Fruit fly (Drosophila melanogaster) whole organism, wandering third instar larva: ENCODE data around the gene tex.
A peak's percentile ranks its signal among the peaks of the same experiment; 100 is the strongest.

Experiments
- Abd-B ChIP-seq: fragments of >200 bp; optimal IDR thresholded peaks from 2 replicates; lab custom pipeline; 2017; ENCODE audit warnings: missing biosample characterization, missing genetic modification characterization
- CG32264 ChIP-seq: fragments of 200-800 bp; sonication (Bioruptor generic); optimal IDR thresholded peaks from 2 replicates; lab custom pipeline; 2016; ENCODE audit warnings: missing biosample characterization, missing genetic modification characterization
- CG9705 ChIP-seq: fragments of 200-800 bp; sonication (Bioruptor generic); optimal IDR thresholded peaks from 2 replicates; lab custom pipeline; 2018; ENCODE audit warnings: missing biosample characterization, mild to moderate bottlenecking, missing genetic modification characterization
- CrebA ChIP-seq: fragments of 200-800 bp; sonication (Bioruptor generic); optimal IDR thresholded peaks from 2 replicates; lab custom pipeline; 2016; ENCODE audit warnings: missing biosample characterization, mild to moderate bottlenecking, missing genetic modification characterization, borderline replicate concordance
- Dfd ChIP-seq: fragments of >200 bp; optimal IDR thresholded peaks from 2 replicates; lab custom pipeline; 2017; ENCODE audit warnings: missing biosample characterization, missing genetic modification characterization
- Dif ChIP-seq: fragments of 200-275, 200-300 bp; sonication (Bioruptor generic); optimal IDR thresholded peaks from 2 replicates; lab custom pipeline; 2018; ENCODE audit warnings: missing biosample characterization, missing genetic modification characterization; ENCODE audit not compliant: partially characterized antibody
- GATAd ChIP-seq: sonication (Bioruptor generic); optimal IDR thresholded peaks from 2 replicates; lab custom pipeline; 2016; ENCODE audit warnings: missing biosample characterization, missing genetic modification characterization
- HLH106 ChIP-seq: fragments of 200-800 bp; optimal IDR thresholded peaks from 3 replicates; lab custom pipeline; 2019; ENCODE audit warnings: missing biosample characterization, mild to moderate bottlenecking, missing genetic modification characterization, moderate library complexity
- Hnf4 ChIP-seq: fragments of 200-800 bp; sonication (Bioruptor generic); optimal IDR thresholded peaks from 2 replicates; lab custom pipeline; 2016; ENCODE audit warnings: missing biosample characterization, mild to moderate bottlenecking, missing genetic modification characterization
- Hr78 ChIP-seq: fragments of >200 bp; optimal IDR thresholded peaks from 2 replicates; lab custom pipeline; 2017; ENCODE audit warnings: missing biosample characterization, missing genetic modification characterization
- Hr83 ChIP-seq: fragments of 200-300 bp; sonication (Bioruptor generic); optimal IDR thresholded peaks from 2 replicates; lab custom pipeline; 2016; ENCODE audit warnings: missing biosample characterization, mild to moderate bottlenecking, missing genetic modification characterization, moderate library complexity; ENCODE audit not compliant: poor library complexity, severe bottlenecking
- Jra ChIP-seq: sonication (Bioruptor generic); optimal IDR thresholded peaks from 2 replicates; lab custom pipeline; 2016; ENCODE audit warnings: missing biosample characterization, missing genetic modification characterization
- Mio ChIP-seq: sonication (Bioruptor generic); optimal IDR thresholded peaks from 2 replicates; lab custom pipeline; 2016; ENCODE audit warnings: missing biosample characterization, missing genetic modification characterization
- Myc ChIP-seq: fragments of >200 bp; optimal IDR thresholded peaks from 2 replicates; lab custom pipeline; 2017
- N ChIP-seq: fragments of >200 bp; optimal IDR thresholded peaks from 2 replicates; lab custom pipeline; 2018; ENCODE audit warnings: missing biosample characterization, missing external identifiers, missing genetic modification characterization
- OdsH ChIP-seq: fragments of 200-800 bp; sonication (Bioruptor generic); optimal IDR thresholded peaks from 2 replicates; lab custom pipeline; 2016; ENCODE audit warnings: missing biosample characterization, mild to moderate bottlenecking, missing genetic modification characterization
- Rel ChIP-seq, 2 experiments: fragments of 200-800 bp; sonication (Bioruptor generic) in 1 of 2; optimal IDR thresholded peaks; 2 replicates in 1 of 2; 3 replicates in 1 of 2; lab custom pipeline; 2016 to 2019; ENCODE audit warnings: mild to moderate bottlenecking in 2 of 2, missing biosample characterization in 2 of 2, missing genetic modification characterization in 2 of 2, moderate library complexity in 1 of 2
- Sp1 ChIP-seq: fragments of 200-800 bp; sonication (Bioruptor generic); optimal IDR thresholded peaks from 3 replicates; lab custom pipeline; 2019; ENCODE audit warnings: missing biosample characterization, mild to moderate bottlenecking, missing genetic modification characterization, moderate library complexity
- Vsx2 ChIP-seq: fragments of 200-300, 225-300 bp; sonication (Bioruptor generic); optimal IDR thresholded peaks from 2 replicates; lab custom pipeline; 2018; ENCODE audit warnings: missing biosample characterization, missing genetic modification characterization; ENCODE audit not compliant: partially characterized antibody
- br ChIP-seq: fragments of 200-800 bp; sonication (Bioruptor generic); optimal IDR thresholded peaks from 2 replicates; lab custom pipeline; 2016; ENCODE audit warnings: missing biosample characterization, missing genetic modification characterization
- brk ChIP-seq: fragments of 200-800 bp; sonication (Bioruptor generic); optimal IDR thresholded peaks from 2 replicates; lab custom pipeline; 2016; ENCODE audit warnings: missing biosample characterization, mild to moderate bottlenecking, missing genetic modification characterization
- dl ChIP-seq, 2 experiments: fragments of 175-275, 200-275 bp in 1 of 2; fragments of 200-275 bp in 1 of 2; sonication (Bioruptor generic); optimal IDR thresholded peaks; lab custom pipeline; 2018; ENCODE audit warnings: mild to moderate bottlenecking in 2 of 2, missing biosample characterization in 2 of 2, missing genetic modification characterization in 2 of 2, moderate library complexity in 2 of 2; ENCODE audit not compliant: partially characterized antibody in 2 of 2, insufficient read depth in 1 of 2
- dmrt93B ChIP-seq: fragments of 200-800 bp; sonication (Bioruptor generic); optimal IDR thresholded peaks from 2 replicates; lab custom pipeline; 2018; ENCODE audit warnings: missing biosample characterization, mild to moderate bottlenecking, missing genetic modification characterization
- dsf ChIP-seq: sonication (Bioruptor generic); optimal IDR thresholded peaks from 2 replicates; lab custom pipeline; 2016; ENCODE audit warnings: missing biosample characterization, missing genetic modification characterization, borderline replicate concordance
- ey ChIP-seq: fragments of 200-800 bp; sonication (Bioruptor generic); optimal IDR thresholded peaks from 2 replicates; lab custom pipeline; 2016; ENCODE audit warnings: missing biosample characterization, missing genetic modification characterization
- foxo ChIP-seq, 2 experiments: fragments of 200-800 bp; sonication (Bioruptor generic); optimal IDR thresholded peaks; 2 replicates in 1 of 2; 3 replicates in 1 of 2; lab custom pipeline; 2016 to 2017; ENCODE audit warnings: missing biosample characterization in 2 of 2, missing genetic modification characterization in 2 of 2
- fru ChIP-seq: fragments of 200-800 bp; sonication (Bioruptor generic); optimal IDR thresholded peaks from 3 replicates; lab custom pipeline; 2016; ENCODE audit warnings: missing biosample characterization, mild to moderate bottlenecking, missing genetic modification characterization
- h ChIP-seq: fragments of 200-800 bp; sonication (Bioruptor generic); optimal IDR thresholded peaks from 3 replicates; lab custom pipeline; 2016; ENCODE audit warnings: missing biosample characterization, mild to moderate bottlenecking, missing genetic modification characterization
- jim ChIP-seq: fragments of 175-275, 200-325 bp; sonication (Bioruptor generic); optimal IDR thresholded peaks from 2 replicates; lab custom pipeline; 2016; ENCODE audit warnings: missing biosample characterization, mild to moderate bottlenecking, missing genetic modification characterization
- lola ChIP-seq: fragments of >200 bp; optimal IDR thresholded peaks from 2 replicates; lab custom pipeline; 2017; ENCODE audit warnings: missing biosample characterization, missing genetic modification characterization
- pan ChIP-seq: fragments of >200 bp; optimal IDR thresholded peaks from 2 replicates; lab custom pipeline; 2017
- psq ChIP-seq: fragments of 200-800 bp; sonication (Bioruptor generic); optimal IDR thresholded peaks from 3 replicates; lab custom pipeline; 2017; ENCODE audit warnings: missing biosample characterization, mild to moderate bottlenecking, missing genetic modification characterization, moderate library complexity
- rgr ChIP-seq: fragments of 200-800 bp; sonication (Bioruptor generic); optimal IDR thresholded peaks from 3 replicates; lab custom pipeline; 2016; ENCODE audit warnings: missing biosample characterization, mild to moderate bottlenecking, missing genetic modification characterization
- sage ChIP-seq: fragments of 200-800 bp; sonication (Bioruptor generic); optimal IDR thresholded peaks from 2 replicates; lab custom pipeline; 2016; ENCODE audit warnings: missing biosample characterization, mild to moderate bottlenecking, missing genetic modification characterization
- sv ChIP-seq: fragments of 200-800 bp; sonication (Bioruptor generic); optimal IDR thresholded peaks from 3 replicates; lab custom pipeline; 2016; ENCODE audit warnings: missing biosample characterization, missing genetic modification characterization
- tai ChIP-seq: sonication (Bioruptor generic); optimal IDR thresholded peaks from 2 replicates; lab custom pipeline; 2016; ENCODE audit warnings: missing biosample characterization, missing genetic modification characterization
- usp ChIP-seq: fragments of >200 bp; optimal IDR thresholded peaks from 2 replicates; lab custom pipeline; 2017; ENCODE audit warnings: missing biosample characterization, missing genetic modification characterization
- woc ChIP-seq: sonication (Bioruptor generic); optimal IDR thresholded peaks from 2 replicates; lab custom pipeline; 2016; ENCODE audit warnings: missing biosample characterization, mild to moderate bottlenecking, missing genetic modification characterization

tex gene

DNA sequence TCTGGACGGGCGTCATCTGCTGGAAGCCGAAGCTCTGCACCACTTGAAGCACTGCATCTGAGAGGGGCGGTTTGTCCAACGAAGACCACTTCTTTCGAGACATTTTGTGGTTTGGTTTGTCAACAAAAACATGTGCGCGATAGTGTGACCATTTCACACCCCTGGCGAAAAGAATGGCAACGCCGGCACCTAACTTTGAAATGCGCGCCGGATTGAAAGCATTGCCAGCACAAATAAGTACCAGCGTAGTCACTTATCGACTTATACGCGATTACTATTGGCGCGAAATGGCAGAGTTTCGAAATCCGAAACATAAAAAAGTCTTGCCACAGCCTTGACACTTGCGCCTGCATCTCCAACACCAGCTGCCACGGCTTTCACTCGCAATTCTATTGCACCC lies 38.7 kb downstream of the tex start, which contains the start of gene CG9630:
CG9630 (minus strand) TSS at position 157 of the 400 bp plus-strand sequence.
- TF ChIP-seq dsf (GFP tag; lab: Kevin White, UChicago): no peak
- TF ChIP-seq CG32264: no peak
- TF ChIP-seq sage (GFP tag; lab: Kevin White, UChicago): no peak
- TF ChIP-seq Dif (GFP tag; lab: Kevin White, UChicago): peak; percentile 13
- peak; percentile 55 for TF ChIP-seq Myc
- no peak for TF ChIP-seq Jra (GFP tag; lab: Kevin White, UChicago)
- TF ChIP-seq dl (GFP tag; optimal IDR thresholded peaks at IDR 0.05; lab: Kevin White, UChicago; ENCODE audit: insufficient read depth in 1 of 2, partially characterized antibody in 2 of 2): no peak
- TF ChIP-seq pan (lab: Kevin White, UChicago): no peak
- TF ChIP-seq lola (GFP tag; lab: Kevin White, UChicago): no peak
- TF ChIP-seq CrebA: no peak
- TF ChIP-seq Abd-B (GFP tag; lab: Kevin White, UChicago): no peak
- no peak for TF ChIP-seq ey (GFP tag; lab: Kevin White, UChicago)
- TF ChIP-seq Mio: no peak
- TF ChIP-seq N (GFP tag; lab: Kevin White, UChicago): no peak

DNA sequence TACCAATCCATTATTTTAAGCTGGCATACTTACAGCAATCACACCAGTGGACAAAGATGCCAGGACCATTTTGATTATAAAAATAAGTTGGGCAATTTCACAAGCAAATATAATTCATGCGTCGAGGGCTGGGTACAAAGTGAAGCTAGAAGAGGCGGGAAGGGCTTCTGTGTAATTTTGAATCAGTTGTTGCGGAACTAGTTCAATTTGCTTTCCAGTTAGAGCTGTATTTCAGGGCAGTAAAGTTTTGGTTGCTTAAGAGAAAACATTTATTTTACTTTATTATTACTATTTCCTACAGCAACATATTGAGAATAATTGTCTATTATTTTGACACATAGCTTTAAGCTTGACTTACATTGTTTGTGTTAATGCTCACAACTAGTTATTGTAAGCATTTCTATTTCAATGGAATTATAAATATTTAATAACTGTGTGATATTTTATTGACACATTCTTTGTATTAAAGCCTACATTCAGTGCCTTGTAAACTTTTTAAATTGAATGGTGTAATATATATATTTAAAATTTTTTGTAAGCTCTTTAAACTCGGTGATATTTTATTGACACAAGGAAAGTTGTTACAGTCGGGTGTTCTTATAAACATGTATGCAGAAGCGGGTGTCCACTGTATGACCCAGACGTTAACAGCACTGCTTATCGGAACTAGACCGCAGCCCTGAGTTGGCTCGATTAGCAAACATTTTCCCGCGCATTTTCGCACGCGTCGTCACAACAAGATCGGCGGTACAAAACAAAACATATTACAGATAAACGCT lies 44.0 kb downstream of the tex start, which contains the start of the genes RPA1 and Mcm2:
RPA1 (minus strand) TSS at position 150 of the 779 bp plus-strand sequence.
Mcm2 (plus strand) TSS at position 669 of the 779 bp plus-strand sequence.
- TF ChIP-seq woc (GFP tag; lab: Kevin White, UChicago) (peak; percentile 81), tai (no peak), CG32264 (no peak), Hr78 (no peak), psq (GFP tag; lab: Kevin White, UChicago) (peak; percentile 77), Abd-B (GFP tag; lab: Kevin White, UChicago) (no peak), Myc (no peak), Vsx2 (no peak), dsf (GFP tag; lab: Kevin White, UChicago) (peak; percentile 39), Dfd (no peak), CG9705 (GFP tag; lab: Kevin White, UChicago) (peak; percentile 64), Dif (GFP tag; lab: Kevin White, UChicago) (no peak), jim (peak; percentile 76), CrebA (no peak), h (GFP tag; lab: Kevin White, UChicago) (peak; percentile 75), pan (lab: Kevin White, UChicago) (no peak), rgr (GFP tag; lab: Kevin White, UChicago) (peak; percentile 74), br (peak; percentile 49), Rel (GFP tag; optimal IDR thresholded peaks at IDR 0.05; lab: Kevin White, UChicago) (no peak), Rel (tag; optimal IDR thresholded peaks at IDR 0.05; lab: Kevin White, UChicago) (peak; percentile 19), GATAd (GFP tag; lab: Kevin White, UChicago) (peak; percentile 8), Hr83 (peak; percentile 73), dl (GFP tag; optimal IDR thresholded peaks at IDR 0.05; lab: Kevin White, UChicago; ENCODE audit: insufficient read depth in 1 of 2, partially characterized antibody in 2 of 2) (no peak), HLH106 (tag; lab: Kevin White, UChicago) (peak; percentile 87), ey (GFP tag; lab: Kevin White, UChicago) (peak; percentile 69), usp (GFP tag; lab: Kevin White, UChicago) (no peak), foxo (GFP tag; optimal IDR thresholded peaks at IDR 0.05; lab: Kevin White, UChicago) (peak in 1 of 2 experiments; percentile 89), Jra (GFP tag; lab: Kevin White, UChicago) (no peak), sage (GFP tag; lab: Kevin White, UChicago) (no peak), dmrt93B (GFP tag; lab: Kevin White, UChicago) (peak; percentile 83), N (GFP tag; lab: Kevin White, UChicago) (no peak), sv (peak; percentile 55), Hnf4 (GFP tag; lab: Kevin White, UChicago) (no peak), fru (GFP tag; lab: Kevin White, UChicago) (peak; percentile 74), Sp1 (GFP tag; lab: Kevin White, UChicago) (peak; percentile 84), OdsH (GFP tag; lab: Kevin White, UChicago) (peak; percentile 73), brk (GFP tag; lab: Kevin White, UChicago) (no peak), lola (GFP tag; lab: Kevin White, UChicago) (no peak), Mio (peak; percentile 1)
